Worm (Caenorhabditis elegans) whole organism, L3 larva: ENCODE results near the gene mig-2.

Source experiments
- aly-2 ChIP-seq: fragments of 150-350 bp; optimal IDR thresholded peaks from 2 replicates; lab custom pipeline; 2014; ENCODE audit warnings: missing biosample characterization, missing genetic modification characterization
- ama-1 ChIP-seq: fragments of 150-350 bp; optimal IDR thresholded peaks from 2 replicates; lab custom pipeline; 2018
- ceh-28 ChIP-seq: fragments of 150-350 bp; optimal IDR thresholded peaks from 2 replicates; lab custom pipeline; 2014; ENCODE audit warnings: missing biosample characterization, missing genetic modification reagents, missing genetic modification characterization
- ceh-82 ChIP-seq: fragments of 150-350 bp; optimal IDR thresholded peaks from 2 replicates; lab custom pipeline; 2014; ENCODE audit warnings: missing biosample characterization, missing genetic modification characterization
- daf-12 ChIP-seq: fragments of 150-350 bp; optimal IDR thresholded peaks from 2 replicates; lab custom pipeline; 2014; ENCODE audit warnings: missing biosample characterization, missing genetic modification reagents, missing genetic modification characterization
- eor-1 ChIP-seq, 2 experiments: fragments of 150-350 bp; optimal IDR thresholded peaks; 2 replicates each; lab custom pipeline; 2014 to 2018; ENCODE audit warnings: missing biosample characterization in 2 of 2, missing genetic modification characterization in 2 of 2
- hmg-11 ChIP-seq: sonication (generic microtip); optimal IDR thresholded peaks from 2 replicates; lab custom pipeline; 2016; ENCODE audit warnings: missing genetic modification characterization, missing compliant biosample characterization
- mdl-1 ChIP-seq: fragments of 150-350 bp; optimal IDR thresholded peaks from 2 replicates; lab custom pipeline; 2014; ENCODE audit warnings: missing biosample characterization, missing genetic modification characterization
- nhr-12 ChIP-seq: fragments of 150-350 bp; optimal IDR thresholded peaks from 2 replicates; lab custom pipeline; 2014; ENCODE audit warnings: missing biosample characterization, missing genetic modification characterization
- nhr-23 ChIP-seq: fragments of 150-350 bp; optimal IDR thresholded peaks from 2 replicates; lab custom pipeline; 2014; ENCODE audit warnings: missing biosample characterization, missing genetic modification reagents, missing genetic modification characterization
- nhr-237 ChIP-seq: fragments of 150-350 bp; optimal IDR thresholded peaks from 2 replicates; lab custom pipeline; 2014; ENCODE audit warnings: missing biosample characterization, missing genetic modification characterization
- pha-4 ChIP-seq: fragments of 150-350 bp; optimal IDR thresholded peaks from 2 replicates; lab custom pipeline; 2014; ENCODE audit warnings: missing biosample characterization, missing genetic modification reagents, missing genetic modification characterization
- pqm-1 ChIP-seq: fragments of 150-350 bp; optimal IDR thresholded peaks from 2 replicates; lab custom pipeline; 2017; ENCODE audit warnings: missing biosample characterization, missing genetic modification characterization, inconsistent platforms
- skn-1 ChIP-seq: fragments of 150-350 bp; optimal IDR thresholded peaks from 2 replicates; lab custom pipeline; 2014; ENCODE audit warnings: missing biosample characterization, missing genetic modification characterization
- tbx-2 ChIP-seq: sonication (generic microtip); optimal IDR thresholded peaks from 2 replicates; lab custom pipeline; 2016; ENCODE audit warnings: mild to moderate bottlenecking, missing genetic modification characterization, missing compliant biosample characterization
- zag-1 ChIP-seq: fragments of 150-350 bp; optimal IDR thresholded peaks from 2 replicates; lab custom pipeline; 2014; ENCODE audit warnings: missing biosample characterization, missing genetic modification characterization
- ztf-11 ChIP-seq: fragments of 150-350 bp; optimal IDR thresholded peaks from 2 replicates; lab custom pipeline; 2014; ENCODE audit warnings: missing biosample characterization, missing genetic modification characterization

Gene mig-2

ce11 chrX:11598839-11599238 is 50.4 kb downstream of the mig-2 start:
- no peak for TF ChIP-seq ceh-82
- no peak for TF ChIP-seq ztf-11 (tag; lab: Kevin White, UChicago)
- TF ChIP-seq mdl-1 (tag; lab: Kevin White, UChicago), result no peak
- TF ChIP-seq hmg-11 (tag; lab: Kevin White, UChicago), result no peak
- no peak for TF ChIP-seq ama-1 (lab: Kevin White, UChicago)
- no peak for TF ChIP-seq daf-12 (tag; lab: Kevin White, UChicago)
- no peak for TF ChIP-seq aly-2 (tag; lab: Kevin White, UChicago)
- TF ChIP-seq zag-1 (tag; lab: Kevin White, UChicago), result no peak
- no peak for TF ChIP-seq nhr-23 (tag; lab: Kevin White, UChicago)
- TF ChIP-seq skn-1, result no peak
- no peak for TF ChIP-seq nhr-12
- no peak for TF ChIP-seq pha-4 (tag; lab: Kevin White, UChicago)
- no peak for TF ChIP-seq ceh-28
- TF ChIP-seq tbx-2, result no peak
- TF ChIP-seq nhr-237 (tag; lab: Kevin White, UChicago), result no peak
- no peak for TF ChIP-seq eor-1 (tag; optimal IDR thresholded peaks at IDR 0.05; lab: Kevin White, UChicago)
- no peak for TF ChIP-seq pqm-1 (tag; lab: Kevin White, UChicago)
- TF ChIP-seq, all 47 proteins: peak for 0
